Fruit fly (Drosophila melanogaster) whole organism, embryonic: ENCODE data around the gene RpS28a.
A peak's percentile ranks its signal among the peaks of the same experiment; 100 is the strongest.

Experiments
- Ada2b ChIP-seq: fragments of 200-800 bp; sonication (Bioruptor generic); IDR thresholded peaks from 2 replicates; pipeline ENCODE4 v1.3.6; 2022; ENCODE audit warnings: missing biosample characterization, missing genetic modification characterization
- BEAF-32 ChIP-seq: fragments of 200-800 bp; sonication (Bioruptor generic); optimal IDR thresholded peaks from 3 replicates; lab custom pipeline; 2017; ENCODE audit warnings: missing biosample characterization, missing genetic modification characterization, mild to moderate bottlenecking, moderate library complexity, missing genetic modification reagents
- CG10274 ChIP-seq: fragments of 200-800 bp; sonication (Bioruptor generic); optimal IDR thresholded peaks from 3 replicates; lab custom pipeline; 2017; ENCODE audit warnings: missing biosample characterization, mild to moderate bottlenecking, missing genetic modification characterization
- CG10366 ChIP-seq: fragments of 200-800 bp; sonication (Bioruptor generic); IDR thresholded peaks from 2 replicates; pipeline ENCODE4 v1.3.6; 2022; ENCODE audit warnings: missing biosample characterization, missing genetic modification characterization
- CG1233 ChIP-seq: fragments of 200-800 bp; sonication (Bioruptor generic); optimal IDR thresholded peaks from 4 replicates; lab custom pipeline; 2018; ENCODE audit warnings: missing biosample characterization, mild to moderate bottlenecking, missing genetic modification characterization
- CG12942 ChIP-seq: fragments of 200-800 bp; sonication (Bioruptor generic); optimal IDR thresholded peaks from 3 replicates; lab custom pipeline; 2016; ENCODE audit warnings: missing biosample characterization, missing genetic modification characterization
- CG16813 ChIP-seq: fragments of 200-800 bp; sonication (Bioruptor generic); IDR thresholded peaks from 3 replicates; pipeline ENCODE4 v1.3.6; 2022; ENCODE audit warnings: missing biosample characterization, missing genetic modification characterization; ENCODE audit not compliant: partially characterized antibody
- CG17361 ChIP-seq: fragments of 200-800 bp; sonication (Bioruptor generic); IDR thresholded peaks from 3 replicates; pipeline ENCODE4 v1.3.6; 2022; ENCODE audit warnings: missing biosample characterization, missing genetic modification characterization
- CG17568 ChIP-seq: fragments of 200-800 bp; sonication (Bioruptor generic); optimal IDR thresholded peaks from 2 replicates; lab custom pipeline; 2018; ENCODE audit warnings: missing biosample characterization, mild to moderate bottlenecking, missing genetic modification characterization, moderate library complexity
- CG1792 ChIP-seq: fragments of 200-800 bp; sonication (Bioruptor generic); optimal IDR thresholded peaks from 2 replicates; lab custom pipeline; 2016; ENCODE audit warnings: missing biosample characterization, missing genetic modification characterization
- CG18764 ChIP-seq: fragments of 200-800 bp; sonication (Bioruptor generic); optimal IDR thresholded peaks from 3 replicates; lab custom pipeline; 2016; ENCODE audit warnings: missing biosample characterization, missing genetic modification characterization
- CG2120 ChIP-seq: fragments of 200-800 bp; sonication (Bioruptor generic); optimal IDR thresholded peaks from 3 replicates; lab custom pipeline; 2016; ENCODE audit warnings: missing biosample characterization, missing genetic modification characterization
- CG2199 ChIP-seq: fragments of 200-800 bp; sonication (Bioruptor generic); IDR thresholded peaks from 3 replicates; pipeline ENCODE4 v1.3.6; 2022; ENCODE audit warnings: missing biosample characterization, missing genetic modification characterization
- CG4282 ChIP-seq: fragments of 200-800 bp; sonication (Bioruptor generic); optimal IDR thresholded peaks from 2 replicates; lab custom pipeline; 2016; ENCODE audit warnings: missing biosample characterization, missing genetic modification characterization
- CG6765 ChIP-seq: fragments of 200-800 bp; sonication (Bioruptor generic); optimal IDR thresholded peaks from 3 replicates; lab custom pipeline; 2017; ENCODE audit warnings: missing biosample characterization, mild to moderate bottlenecking, missing genetic modification characterization
- CG6791 ChIP-seq: fragments of 200-800 bp; sonication (Bioruptor generic); IDR thresholded peaks from 3 replicates; pipeline ENCODE4 v1.3.6; 2022; ENCODE audit warnings: missing biosample characterization, missing genetic modification characterization; ENCODE audit not compliant: partially characterized antibody
- CG9797 ChIP-seq: fragments of 200-800 bp; sonication (Bioruptor generic); optimal IDR thresholded peaks from 3 replicates; lab custom pipeline; 2018; ENCODE audit warnings: missing biosample characterization, mild to moderate bottlenecking, missing genetic modification characterization
- CrebB ChIP-seq: fragments of 200-800 bp; sonication (Bioruptor generic); optimal IDR thresholded peaks from 3 replicates; lab custom pipeline; 2018; ENCODE audit warnings: missing biosample characterization, mild to moderate bottlenecking, missing genetic modification characterization
- Drgx ChIP-seq: fragments of 200-800 bp; sonication (Bioruptor generic); IDR thresholded peaks from 2 replicates; pipeline ENCODE4 v1.3.6; 2022; ENCODE audit warnings: missing biosample characterization, missing genetic modification characterization
- Fer1 ChIP-seq: fragments of 200-800 bp; sonication (Bioruptor generic); optimal IDR thresholded peaks from 2 replicates; lab custom pipeline; 2017; ENCODE audit warnings: missing biosample characterization, mild to moderate bottlenecking, missing genetic modification characterization
- HLHmδ ChIP-seq: fragments of 200-800 bp; sonication (Bioruptor generic); optimal IDR thresholded peaks from 2 replicates; lab custom pipeline; 2018; ENCODE audit warnings: missing biosample characterization, mild to moderate bottlenecking, missing genetic modification characterization, moderate library complexity
- Hr51 ChIP-seq, 2 experiments: fragments of 200-800 bp; sonication (Bioruptor generic); optimal IDR thresholded peaks; 2 replicates in 1 of 2; 3 replicates in 1 of 2; lab custom pipeline; 2016 to 2018; ENCODE audit warnings: missing biosample characterization in 2 of 2, missing genetic modification characterization in 2 of 2, mild to moderate bottlenecking in 1 of 2, moderate library complexity in 1 of 2
- Max ChIP-seq: fragments of 200-800 bp; sonication (Bioruptor generic); optimal IDR thresholded peaks from 2 replicates; lab custom pipeline; 2016; ENCODE audit warnings: missing biosample characterization, mild to moderate bottlenecking, missing genetic modification characterization
- Meics ChIP-seq: fragments of 200-800 bp; sonication (Bioruptor generic); optimal IDR thresholded peaks from 2 replicates; lab custom pipeline; 2017; ENCODE audit warnings: missing biosample characterization, mild to moderate bottlenecking, missing genetic modification characterization
- Nf-YA ChIP-seq: fragments of 200-800 bp; sonication (Bioruptor generic); IDR thresholded peaks from 2 replicates; pipeline ENCODE4 v1.3.6; 2022; ENCODE audit warnings: missing biosample characterization, missing genetic modification characterization
- Opbp ChIP-seq: fragments of 200-800 bp; sonication (Bioruptor generic); IDR thresholded peaks from 3 replicates; pipeline ENCODE4 v1.3.6; 2022; ENCODE audit warnings: missing biosample characterization, missing genetic modification characterization; ENCODE audit not compliant: partially characterized antibody
- Poxn ChIP-seq: fragments of 200-800 bp; sonication (Bioruptor generic); IDR thresholded peaks from 2 replicates; pipeline ENCODE4 v1.3.6; 2022; ENCODE audit warnings: missing biosample characterization, missing genetic modification characterization
- Rfx ChIP-seq: fragments of 200-800 bp; sonication (Bioruptor generic); IDR thresholded peaks from 2 replicates; pipeline ENCODE4 v1.3.6; 2022; ENCODE audit warnings: missing biosample characterization, missing genetic modification characterization
- ab ChIP-seq: fragments of 200-800 bp; sonication (Bioruptor generic); optimal IDR thresholded peaks from 2 replicates; lab custom pipeline; 2016; ENCODE audit warnings: missing biosample characterization, missing genetic modification characterization
- ara ChIP-seq: fragments of 200-800 bp; sonication (Bioruptor generic); IDR thresholded peaks from 2 replicates; pipeline ENCODE4 v1.3.6; 2022; ENCODE audit warnings: missing biosample characterization, missing genetic modification characterization
- ato ChIP-seq: fragments of 200-800 bp; sonication (Bioruptor generic); IDR thresholded peaks from 2 replicates; pipeline ENCODE4 v1.3.6; 2022; ENCODE audit warnings: missing biosample characterization, missing genetic modification characterization; ENCODE audit not compliant: partially characterized antibody
- bcd ChIP-seq: fragments of 200-800 bp; sonication (Bioruptor generic); optimal IDR thresholded peaks from 2 replicates; lab custom pipeline; 2017; ENCODE audit warnings: missing biosample characterization, mild to moderate bottlenecking, missing genetic modification characterization
- dysf ChIP-seq: fragments of 200-800 bp; sonication (Bioruptor generic); IDR thresholded peaks from 3 replicates; pipeline ENCODE4 v1.3.6; 2022; ENCODE audit warnings: missing biosample characterization, missing genetic modification characterization
- fd96Cb ChIP-seq: fragments of 200-800 bp; sonication (Bioruptor generic); optimal IDR thresholded peaks from 2 replicates; lab custom pipeline; 2018; ENCODE audit warnings: missing biosample characterization, mild to moderate bottlenecking, missing genetic modification characterization, moderate library complexity
- gro ChIP-seq: fragments of 200-800 bp; sonication (Bioruptor generic); optimal IDR thresholded peaks from 2 replicates; lab custom pipeline; 2016; ENCODE audit warnings: missing biosample characterization, missing genetic modification characterization
- ken ChIP-seq: fragments of 200-800 bp; sonication (Bioruptor generic); IDR thresholded peaks from 3 replicates; pipeline ENCODE4 v1.3.6; 2022; ENCODE audit warnings: missing biosample characterization, missing genetic modification characterization
- odd ChIP-seq: fragments of 200-800 bp; sonication (Bioruptor generic); optimal IDR thresholded peaks from 2 replicates; lab custom pipeline; 2017; ENCODE audit warnings: missing biosample characterization, mild to moderate bottlenecking, missing genetic modification characterization
- phol ChIP-seq: fragments of 200-800 bp; sonication (Bioruptor generic); optimal IDR thresholded peaks from 3 replicates; lab custom pipeline; 2018; ENCODE audit warnings: missing biosample characterization, mild to moderate bottlenecking, missing genetic modification characterization, moderate library complexity
- pzg ChIP-seq: fragments of 200-800 bp; sonication (Bioruptor generic); optimal IDR thresholded peaks from 3 replicates; lab custom pipeline; 2018; ENCODE audit warnings: missing biosample characterization, mild to moderate bottlenecking, missing genetic modification characterization, moderate library complexity
- sc ChIP-seq, 3 experiments: fragments of >200 bp in 2 of 3; fragments of 200-800 bp in 1 of 3; sonication (Bioruptor generic) in 1 of 3; optimal IDR thresholded peaks; 2 replicates in 2 of 3; 3 replicates in 1 of 3; lab custom pipeline; 2017; ENCODE audit warnings: mild to moderate bottlenecking in 1 of 3, missing biosample characterization in 1 of 3, missing genetic modification characterization in 1 of 3, missing genetic modification reagents in 1 of 3
- sd ChIP-seq: fragments of 200-800 bp; sonication (Bioruptor generic); optimal IDR thresholded peaks from 3 replicates; lab custom pipeline; 2018; ENCODE audit warnings: missing biosample characterization, mild to moderate bottlenecking, missing genetic modification characterization, moderate library complexity
- sim ChIP-seq: fragments of 200-800 bp; sonication (Bioruptor generic); IDR thresholded peaks from 2 replicates; pipeline ENCODE4 v1.3.6; 2022; ENCODE audit warnings: missing biosample characterization, missing genetic modification characterization
- stc ChIP-seq: fragments of 200-800 bp; sonication (Bioruptor generic); IDR thresholded peaks from 2 replicates; pipeline ENCODE4 v1.3.6; 2022; ENCODE audit warnings: missing biosample characterization, missing genetic modification characterization
- tap ChIP-seq: fragments of 200-800 bp; optimal IDR thresholded peaks from 3 replicates; lab custom pipeline; 2019; ENCODE audit warnings: missing biosample characterization, mild to moderate bottlenecking, missing genetic modification characterization, moderate library complexity
- tgo ChIP-seq: fragments of 200-800 bp; sonication (Bioruptor generic); IDR thresholded peaks from 3 replicates; pipeline ENCODE4 v1.3.6; 2022; ENCODE audit warnings: missing biosample characterization, missing genetic modification characterization
- toy ChIP-seq: fragments of 200-800 bp; sonication (Bioruptor generic); IDR thresholded peaks from 2 replicates; pipeline ENCODE4 v1.3.6; 2022; ENCODE audit warnings: missing biosample characterization, missing genetic modification characterization
- trem ChIP-seq: fragments of 200-800 bp; optimal IDR thresholded peaks from 3 replicates; lab custom pipeline; 2019; ENCODE audit warnings: missing biosample characterization, mild to moderate bottlenecking, missing genetic modification characterization, moderate library complexity
- usp ChIP-seq: fragments of >200 bp; optimal IDR thresholded peaks from 2 replicates; lab custom pipeline; 2017; ENCODE audit warnings: missing biosample characterization, missing genetic modification characterization
- vfl ChIP-seq: fragments of 200-800 bp; sonication (Bioruptor generic); optimal IDR thresholded peaks from 2 replicates; lab custom pipeline; 2016; ENCODE audit warnings: missing biosample characterization, missing genetic modification characterization
- zf30C ChIP-seq: fragments of 200-800 bp; sonication (Bioruptor generic); optimal IDR thresholded peaks from 3 replicates; lab custom pipeline; 2018; ENCODE audit warnings: missing biosample characterization, mild to moderate bottlenecking, missing genetic modification characterization

RpS28a gene

DNA sequence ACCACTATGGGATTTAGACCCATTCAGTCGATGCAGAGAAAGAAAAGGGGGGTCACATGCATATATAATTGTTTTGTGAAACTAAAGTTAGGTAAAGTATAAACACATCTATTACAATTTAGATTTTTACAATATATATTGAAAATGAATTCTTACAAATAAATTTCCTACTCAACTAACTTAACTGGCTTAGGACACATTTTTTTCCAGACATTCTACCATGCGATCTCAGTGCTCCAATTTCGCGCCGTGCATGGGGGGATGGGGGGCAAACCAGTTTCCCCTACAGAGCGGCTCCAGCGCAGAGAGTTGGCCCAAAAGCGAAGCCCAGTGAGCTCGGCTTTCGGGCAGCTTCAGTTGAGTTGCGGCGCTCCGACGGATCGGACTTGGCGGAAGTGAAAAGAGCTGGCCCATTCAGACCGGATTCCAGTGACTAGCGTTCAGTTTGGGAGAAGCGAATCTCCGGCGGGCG is 39.3 kb downstream of the RpS28a start, which contains the start of gene CG7896 (continued):
- peak; percentile 86 for TF ChIP-seq CG17361
- peak; percentile 31 for TF ChIP-seq CG6765
- TF ChIP-seq CG2199 (GFP tag; lab: Robert Waterston, UW) = no peak
- TF ChIP-seq Meics (GFP tag; lab: Kevin White, UChicago) = peak; percentile 69
- peak; percentile 38 for TF ChIP-seq CG12942 (GFP tag; lab: Kevin White, UChicago)
- TF ChIP-seq Poxn (GFP tag; lab: Robert Waterston, UW) = no peak
- TF ChIP-seq CG9797 (GFP tag; lab: Kevin White, UChicago) = no peak
- TF ChIP-seq CG10274 (GFP tag; lab: Kevin White, UChicago) = peak; percentile 8
- 0 out of 3 replicates have a peak, but pooled peaks have one; percentile 27 for TF ChIP-seq CG6791 (GFP tag; lab: Robert Waterston, UW)
- no peak for TF ChIP-seq BEAF-32
- no peak; the same call in 2 of the 3 replicates for TF ChIP-seq Opbp (GFP tag; lab: Robert Waterston, UW)
- peak; percentile 88 for TF ChIP-seq tgo (GFP tag; lab: Robert Waterston, UW)
- TF ChIP-seq fd96Cb (tag; lab: Kevin White, UChicago) = peak; percentile 59
- peak; percentile 19 for TF ChIP-seq sd (tag; lab: Kevin White, UChicago)
- no peak for TF ChIP-seq CrebB (tag; lab: Kevin White, UChicago)
- peak; percentile 76 for TF ChIP-seq Ada2b
- TF ChIP-seq ken (GFP tag; lab: Robert Waterston, UW) = peak; percentile 82
- TF ChIP-seq dysf (GFP tag; lab: Robert Waterston, UW) = peak; percentile 92
- no peak for TF ChIP-seq sim (GFP tag; lab: Robert Waterston, UW)
- TF ChIP-seq CG4282 (GFP tag; lab: Kevin White, UChicago) = no peak
- TF ChIP-seq vfl = no peak
- peak; percentile 28 for TF ChIP-seq trem (tag; lab: Kevin White, UChicago)
- TF ChIP-seq tap (tag; lab: Kevin White, UChicago) = peak; percentile 48
- 0 out of 2 replicates have a peak, but pooled peaks have one; percentile 52 for TF ChIP-seq Nf-YA (GFP tag; lab: Robert Waterston, UW)
- no peak for TF ChIP-seq CG1792 (GFP tag; lab: Kevin White, UChicago)
- TF ChIP-seq Hr51 (GFP tag; optimal IDR thresholded peaks at IDR 0.05; lab: Kevin White, UChicago) = peak in 1 of 2 experiments; percentile 73
- peak; percentile 73 for TF ChIP-seq CG10366
- peak; percentile 90 for TF ChIP-seq Drgx
- TF ChIP-seq stc (GFP tag; lab: Robert Waterston, UW) = peak; percentile 80
- TF ChIP-seq gro = no peak
- TF ChIP-seq ab (GFP tag; lab: Kevin White, UChicago) = no peak
- TF ChIP-seq CG2120 (GFP tag; lab: Kevin White, UChicago) = peak; percentile 68
- no peak for TF ChIP-seq CG18764
- TF ChIP-seq CG1233 (GFP tag; lab: Kevin White, UChicago) = peak; percentile 13
- no peak for TF ChIP-seq CG17568 (GFP tag; lab: Kevin White, UChicago)
- TF ChIP-seq ato = no peak
- TF ChIP-seq odd (GFP tag; lab: Kevin White, UChicago) = peak; percentile 59
- peak; percentile 63 for TF ChIP-seq phol (tag; lab: Kevin White, UChicago)
- TF ChIP-seq CG16813 (GFP tag; lab: Robert Waterston, UW) = no peak
- peak; percentile 88 for TF ChIP-seq Rfx (GFP tag; lab: Robert Waterston, UW)
- TF ChIP-seq toy = peak; percentile 45; the same call in 1 of the 2 replicates
- no peak for TF ChIP-seq sc (optimal IDR thresholded peaks at IDR 0.05; lab: Kevin White, UChicago)
- TF ChIP-seq sc (GFP tag; optimal IDR thresholded peaks at IDR 0.05; lab: Kevin White, UChicago) = peak; percentile 18
- TF ChIP-seq Max (GFP tag; lab: Kevin White, UChicago) = peak; percentile 37
- no peak for TF ChIP-seq HLHmδ (GFP tag; lab: Kevin White, UChicago)
- TF ChIP-seq zf30C (GFP tag; lab: Kevin White, UChicago) = peak; percentile 75
- TF ChIP-seq bcd (GFP tag; lab: Kevin White, UChicago) = peak; percentile 74
- TF ChIP-seq ara (GFP tag; lab: Robert Waterston, UW) = peak; percentile 68
- no peak for TF ChIP-seq pzg (GFP tag; lab: Kevin White, UChicago)
- TF ChIP-seq usp (GFP tag; lab: Kevin White, UChicago) = no peak
- peak; percentile 78 for TF ChIP-seq Fer1
